Fruit fly (Drosophila melanogaster) whole organism, wandering third instar larva: Measurements from ENCODE around the gene Axs.

Source experiments
- CG32264 ChIP-seq: fragments of 200-800 bp; sonication (Bioruptor generic); optimal IDR thresholded peaks from 2 replicates; lab custom pipeline; 2016; ENCODE audit warnings: missing biosample characterization, missing genetic modification characterization
- CG9705 ChIP-seq: fragments of 200-800 bp; sonication (Bioruptor generic); optimal IDR thresholded peaks from 2 replicates; lab custom pipeline; 2018; ENCODE audit warnings: missing biosample characterization, mild to moderate bottlenecking, missing genetic modification characterization
- CrebA ChIP-seq: fragments of 200-800 bp; sonication (Bioruptor generic); optimal IDR thresholded peaks from 2 replicates; lab custom pipeline; 2016; ENCODE audit warnings: missing biosample characterization, mild to moderate bottlenecking, missing genetic modification characterization, borderline replicate concordance
- Dfd ChIP-seq: fragments of >200 bp; optimal IDR thresholded peaks from 2 replicates; lab custom pipeline; 2017; ENCODE audit warnings: missing biosample characterization, missing genetic modification characterization
- GATAd ChIP-seq: sonication (Bioruptor generic); optimal IDR thresholded peaks from 2 replicates; lab custom pipeline; 2016; ENCODE audit warnings: missing biosample characterization, missing genetic modification characterization
- HLH106 ChIP-seq: fragments of 200-800 bp; optimal IDR thresholded peaks from 3 replicates; lab custom pipeline; 2019; ENCODE audit warnings: missing biosample characterization, mild to moderate bottlenecking, missing genetic modification characterization, moderate library complexity
- Hr78 ChIP-seq: fragments of >200 bp; optimal IDR thresholded peaks from 2 replicates; lab custom pipeline; 2017; ENCODE audit warnings: missing biosample characterization, missing genetic modification characterization
- Hr83 ChIP-seq: fragments of 200-300 bp; sonication (Bioruptor generic); optimal IDR thresholded peaks from 2 replicates; lab custom pipeline; 2016; ENCODE audit warnings: missing biosample characterization, mild to moderate bottlenecking, missing genetic modification characterization, moderate library complexity; ENCODE audit not compliant: poor library complexity, severe bottlenecking
- Jra ChIP-seq: sonication (Bioruptor generic); optimal IDR thresholded peaks from 2 replicates; lab custom pipeline; 2016; ENCODE audit warnings: missing biosample characterization, missing genetic modification characterization
- Mio ChIP-seq: sonication (Bioruptor generic); optimal IDR thresholded peaks from 2 replicates; lab custom pipeline; 2016; ENCODE audit warnings: missing biosample characterization, missing genetic modification characterization
- Myc ChIP-seq: fragments of >200 bp; optimal IDR thresholded peaks from 2 replicates; lab custom pipeline; 2017
- N ChIP-seq: fragments of >200 bp; optimal IDR thresholded peaks from 2 replicates; lab custom pipeline; 2018; ENCODE audit warnings: missing biosample characterization, missing external identifiers, missing genetic modification characterization
- OdsH ChIP-seq: fragments of 200-800 bp; sonication (Bioruptor generic); optimal IDR thresholded peaks from 2 replicates; lab custom pipeline; 2016; ENCODE audit warnings: missing biosample characterization, mild to moderate bottlenecking, missing genetic modification characterization
- Rel ChIP-seq, 2 experiments: fragments of 200-800 bp; sonication (Bioruptor generic) in 1 of 2; optimal IDR thresholded peaks; 2 replicates in 1 of 2; 3 replicates in 1 of 2; lab custom pipeline; 2016 to 2019; ENCODE audit warnings: mild to moderate bottlenecking in 2 of 2, missing biosample characterization in 2 of 2, missing genetic modification characterization in 2 of 2, moderate library complexity in 1 of 2
- Sp1 ChIP-seq: fragments of 200-800 bp; sonication (Bioruptor generic); optimal IDR thresholded peaks from 3 replicates; lab custom pipeline; 2019; ENCODE audit warnings: missing biosample characterization, mild to moderate bottlenecking, missing genetic modification characterization, moderate library complexity
- br ChIP-seq: fragments of 200-800 bp; sonication (Bioruptor generic); optimal IDR thresholded peaks from 2 replicates; lab custom pipeline; 2016; ENCODE audit warnings: missing biosample characterization, missing genetic modification characterization
- dmrt93B ChIP-seq: fragments of 200-800 bp; sonication (Bioruptor generic); optimal IDR thresholded peaks from 2 replicates; lab custom pipeline; 2018; ENCODE audit warnings: missing biosample characterization, mild to moderate bottlenecking, missing genetic modification characterization
- ey ChIP-seq: fragments of 200-800 bp; sonication (Bioruptor generic); optimal IDR thresholded peaks from 2 replicates; lab custom pipeline; 2016; ENCODE audit warnings: missing biosample characterization, missing genetic modification characterization
- fru ChIP-seq: fragments of 200-800 bp; sonication (Bioruptor generic); optimal IDR thresholded peaks from 3 replicates; lab custom pipeline; 2016; ENCODE audit warnings: missing biosample characterization, mild to moderate bottlenecking, missing genetic modification characterization
- h ChIP-seq: fragments of 200-800 bp; sonication (Bioruptor generic); optimal IDR thresholded peaks from 3 replicates; lab custom pipeline; 2016; ENCODE audit warnings: missing biosample characterization, mild to moderate bottlenecking, missing genetic modification characterization
- lola ChIP-seq: fragments of >200 bp; optimal IDR thresholded peaks from 2 replicates; lab custom pipeline; 2017; ENCODE audit warnings: missing biosample characterization, missing genetic modification characterization
- pan ChIP-seq: fragments of >200 bp; optimal IDR thresholded peaks from 2 replicates; lab custom pipeline; 2017
- psq ChIP-seq: fragments of 200-800 bp; sonication (Bioruptor generic); optimal IDR thresholded peaks from 3 replicates; lab custom pipeline; 2017; ENCODE audit warnings: missing biosample characterization, mild to moderate bottlenecking, missing genetic modification characterization, moderate library complexity
- rgr ChIP-seq: fragments of 200-800 bp; sonication (Bioruptor generic); optimal IDR thresholded peaks from 3 replicates; lab custom pipeline; 2016; ENCODE audit warnings: missing biosample characterization, mild to moderate bottlenecking, missing genetic modification characterization
- sage ChIP-seq: fragments of 200-800 bp; sonication (Bioruptor generic); optimal IDR thresholded peaks from 2 replicates; lab custom pipeline; 2016; ENCODE audit warnings: missing biosample characterization, mild to moderate bottlenecking, missing genetic modification characterization
- tai ChIP-seq: sonication (Bioruptor generic); optimal IDR thresholded peaks from 2 replicates; lab custom pipeline; 2016; ENCODE audit warnings: missing biosample characterization, missing genetic modification characterization
- usp ChIP-seq: fragments of >200 bp; optimal IDR thresholded peaks from 2 replicates; lab custom pipeline; 2017; ENCODE audit warnings: missing biosample characterization, missing genetic modification characterization
- woc ChIP-seq: sonication (Bioruptor generic); optimal IDR thresholded peaks from 2 replicates; lab custom pipeline; 2016; ENCODE audit warnings: missing biosample characterization, mild to moderate bottlenecking, missing genetic modification characterization

The Axs gene

DNA sequence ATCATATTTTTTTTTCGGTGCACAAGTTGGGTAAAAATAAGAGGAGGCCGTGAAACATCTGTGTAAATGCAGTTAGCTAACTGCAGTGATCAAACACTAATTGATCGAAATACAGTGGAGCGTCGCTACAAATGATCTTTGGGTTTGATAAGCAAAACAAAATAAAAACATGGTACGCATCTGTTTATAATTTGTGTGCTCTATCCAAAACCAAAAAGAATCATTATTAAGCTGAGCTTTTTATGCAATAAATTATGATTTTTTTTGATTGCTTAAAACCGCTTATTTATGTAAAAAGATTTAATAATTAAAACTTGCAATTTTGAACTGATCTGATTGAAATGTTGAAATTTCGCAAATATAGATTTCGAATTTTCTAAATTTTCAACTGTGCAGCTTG lies 13.4 kb downstream of the Axs start:
- TF ChIP-seq pan (lab: Kevin White, UChicago): no peak
- no peak for TF ChIP-seq CG32264 (GFP tag; lab: Kevin White, UChicago)
- TF ChIP-seq psq (GFP tag; lab: Kevin White, UChicago): no peak
- TF ChIP-seq br (GFP tag; lab: Kevin White, UChicago): no peak
- TF ChIP-seq CG9705: no peak
- TF ChIP-seq HLH106 (tag; lab: Kevin White, UChicago): no peak
- TF ChIP-seq Mio (GFP tag; lab: Kevin White, UChicago): no peak
- no peak for TF ChIP-seq Jra
- TF ChIP-seq N (GFP tag; lab: Kevin White, UChicago): no peak
- no peak for TF ChIP-seq fru (GFP tag; lab: Kevin White, UChicago)
- TF ChIP-seq Hr78 (GFP tag; lab: Kevin White, UChicago): no peak
- no peak for TF ChIP-seq rgr

- TF ChIP-seq Mio (GFP tag; lab: Kevin White, UChicago) (no peak), pan (lab: Kevin White, UChicago) (no peak), N (GFP tag; lab: Kevin White, UChicago) (no peak), Rel (GFP tag; optimal IDR thresholded peaks at IDR 0.05; lab: Kevin White, UChicago) (no peak), Rel (tag; optimal IDR thresholded peaks at IDR 0.05; lab: Kevin White, UChicago) (peak; percentile 72), CrebA (GFP tag; lab: Kevin White, UChicago) (no peak)
Measured at dm6 chrX:16669849-16670248, 13.8 kb downstream of the Axs start.

DNA sequence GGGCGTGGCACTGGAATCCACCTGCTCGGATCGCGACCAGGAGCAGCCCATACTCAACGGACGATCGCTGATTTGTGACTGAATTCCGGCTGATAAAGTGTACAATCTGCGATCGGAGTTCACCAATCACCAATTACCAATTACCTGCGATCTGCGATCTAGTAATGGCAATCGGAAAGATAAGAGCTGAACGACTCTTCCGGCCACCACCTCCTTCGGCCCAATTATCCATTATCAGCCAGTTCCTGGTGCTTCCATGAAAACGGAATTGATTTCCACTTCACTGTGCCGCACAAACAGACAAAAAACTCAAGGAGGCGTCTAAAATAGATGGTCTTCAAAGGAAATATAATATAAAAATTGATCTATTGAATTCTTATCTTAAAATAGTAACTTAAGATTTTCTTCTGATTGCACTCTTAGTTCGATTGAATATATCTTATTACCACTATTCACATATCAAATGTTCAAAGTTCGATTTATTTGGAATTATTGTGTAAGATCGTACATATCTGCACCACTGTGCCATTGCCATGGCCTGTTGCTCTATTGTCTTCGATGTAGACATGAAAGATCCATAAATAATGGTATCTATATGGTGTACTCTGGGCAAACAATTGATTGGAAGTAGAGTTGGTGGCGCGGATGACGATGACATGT lies 19.2 kb downstream of the Axs start, which contains the start of gene CG15865:
Gene CG15865 (minus strand): TSS at position 51 of the 660 bp plus-strand sequence.
- TF ChIP-seq OdsH (GFP tag; lab: Kevin White, UChicago) (no peak), Sp1 (GFP tag; lab: Kevin White, UChicago) (no peak), usp (GFP tag; lab: Kevin White, UChicago) (no peak), dmrt93B (GFP tag; lab: Kevin White, UChicago) (no peak), Dfd (GFP tag; lab: Kevin White, UChicago) (no peak), Rel (GFP tag; optimal IDR thresholded peaks at IDR 0.05; lab: Kevin White, UChicago) (no peak), Rel (tag; optimal IDR thresholded peaks at IDR 0.05; lab: Kevin White, UChicago) (no peak), h (GFP tag; lab: Kevin White, UChicago) (no peak), woc (GFP tag; lab: Kevin White, UChicago) (no peak), lola (GFP tag; lab: Kevin White, UChicago) (no peak), ey (GFP tag; lab: Kevin White, UChicago) (no peak), pan (lab: Kevin White, UChicago) (no peak), tai (GFP tag; lab: Kevin White, UChicago) (no peak), Jra (no peak), rgr (no peak)

DNA sequence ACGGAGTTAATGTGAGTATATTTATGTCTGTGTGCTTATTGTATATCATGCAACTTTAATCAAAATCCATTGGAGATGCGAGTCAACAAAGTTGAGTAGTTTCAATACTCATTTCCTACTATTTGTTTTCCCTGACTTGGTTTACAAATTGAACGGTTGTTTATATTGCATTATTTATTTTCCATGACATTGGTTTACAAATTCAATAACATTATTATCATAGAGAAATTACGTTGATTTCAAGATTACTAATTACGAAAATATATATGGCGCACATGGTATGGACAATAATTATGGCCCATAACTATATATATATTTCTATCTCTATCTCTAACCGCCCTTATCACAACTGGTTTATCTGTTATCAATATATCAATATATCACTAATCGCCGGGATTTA lies 23.1 kb downstream of the Axs start:
- no peak for TF ChIP-seq sage (GFP tag; lab: Kevin White, UChicago)
- no peak for TF ChIP-seq fru (GFP tag; lab: Kevin White, UChicago)
- TF ChIP-seq Myc (lab: Kevin White, UChicago): no peak
- no peak for TF ChIP-seq CG9705

DNA sequence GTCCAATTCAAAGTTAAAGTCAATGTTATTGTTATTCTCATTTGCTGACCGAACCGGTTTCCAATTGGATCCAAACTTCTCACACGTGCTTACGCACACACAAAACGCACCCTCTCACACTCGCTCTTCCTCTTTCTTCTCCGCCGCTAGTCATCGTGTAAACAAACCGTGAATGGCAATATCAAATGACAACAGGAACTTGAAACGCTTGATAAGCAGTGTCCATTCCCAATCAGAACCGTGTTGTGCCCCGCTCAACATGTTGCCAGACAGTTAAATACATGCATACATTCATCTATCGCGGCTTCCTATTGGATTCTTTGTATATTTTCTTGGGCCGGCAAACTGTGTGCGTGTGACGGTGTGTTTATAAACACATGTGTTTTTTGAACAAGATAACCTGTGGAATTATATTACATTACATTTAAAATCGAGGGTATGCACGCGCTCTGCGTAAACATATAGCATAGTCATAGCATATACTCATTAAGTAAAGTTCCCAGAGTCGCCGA lies 27.9 kb downstream of the Axs start:
- TF ChIP-seq rgr (peak; percentile 15), Jra (no peak), Rel (GFP tag; optimal IDR thresholded peaks at IDR 0.05; lab: Kevin White, UChicago) (no peak), Rel (tag; optimal IDR thresholded peaks at IDR 0.05; lab: Kevin White, UChicago) (peak; percentile 48), Hr83 (no peak), pan (lab: Kevin White, UChicago) (no peak), CG32264 (GFP tag; lab: Kevin White, UChicago) (no peak), GATAd (GFP tag; lab: Kevin White, UChicago) (no peak), Sp1 (GFP tag; lab: Kevin White, UChicago) (peak; percentile 14), dmrt93B (GFP tag; lab: Kevin White, UChicago) (no peak), Myc (lab: Kevin White, UChicago) (no peak), N (GFP tag; lab: Kevin White, UChicago) (no peak), Dfd (GFP tag; lab: Kevin White, UChicago) (no peak), psq (GFP tag; lab: Kevin White, UChicago) (peak; percentile 8), usp (GFP tag; lab: Kevin White, UChicago) (no peak)
